Worm (Caenorhabditis elegans): ENCODE results near the gene hsp-43.

ce11 chrX:6266739-6267138 lies 31.4 kb upstream of the hsp-43 start, which contains the start of gene W05H9.2:
- no peak for TF ChIP-seq alr-1 (tag; optimal IDR thresholded peaks at IDR 0.05; ENCODE audit: borderline replicate concordance)
- no peak for TF ChIP-seq ceh-8 (GFP tag; optimal IDR thresholded peaks at IDR 0.05)

All from whole organism, L1 larva.